Worm (Caenorhabditis elegans): ENCODE data around the gene F09C8.2.

ce11 chrX:16159359-16159758 lies 12.5 kb upstream of the F09C8.2 start:
- no peak for TF ChIP-seq lsy-2 (tag; optimal IDR thresholded peaks at IDR 0.05)
- no peak for TF ChIP-seq mdt-29 (GFP tag; IDR thresholded peaks at IDR 0.05)
- no peak for TF ChIP-seq F44E2.7 (GFP tag; IDR thresholded peaks at IDR 0.05)
